Worm (Caenorhabditis elegans) whole organism, L4/young adult: Measurements from ENCODE around the gene H40L08.9.

Experiments used
- W03F9.2 ChIP-seq: fragments of 150-350 bp; optimal IDR thresholded peaks from 2 replicates; lab custom pipeline; 2014; ENCODE audit warnings: missing biosample characterization, missing genetic modification characterization
- dao-5 ChIP-seq: sonication (generic microtip); optimal IDR thresholded peaks from 2 replicates; lab custom pipeline; 2016; ENCODE audit warnings: missing genotype, missing genetic modification characterization, moderate library complexity, missing compliant biosample characterization
- him-1 ChIP-seq: sonication (generic microtip); optimal IDR thresholded peaks from 2 replicates; lab custom pipeline; 2016; ENCODE audit warnings: missing genotype, missing genetic modification reagents, missing genetic modification characterization, missing compliant biosample characterization

- TF ChIP-seq W03F9.2 (tag; lab: Kevin White, UChicago) (no peak), him-1 (tag; lab: Kevin White, UChicago) (no peak), dao-5 (no peak)
Observed at ce11 chrX:15057900-15058299, 18.4 kb downstream of the H40L08.9 start.
